Worm (Caenorhabditis elegans) whole organism, L4 larva: ENCODE data around the gene K12H6.5.

Experiments used
- D1046.2 ChIP-seq: fragments of 200-800 bp; sonication (Bioruptor generic); IDR thresholded peaks from 2 replicates; pipeline ENCODE4 v1.3.6; 2022; ENCODE audit warnings: missing genetic modification characterization, missing compliant biosample characterization
- F49E8.2 ChIP-seq: sonication (generic microtip); optimal IDR thresholded peaks from 2 replicates; lab custom pipeline; 2016; ENCODE audit warnings: missing compliant biosample characterization, mild to moderate bottlenecking, missing genetic modification characterization, borderline replicate concordance
- ZK546.5 ChIP-seq, 2 experiments: sonication (generic microtip); optimal IDR thresholded peaks; 2 replicates each; lab custom pipeline; 2017; ENCODE audit warnings: missing biosample characterization in 2 of 2, missing genetic modification characterization in 2 of 2
- aha-1 ChIP-seq: fragments of 150-350 bp; peaks from one replicate; lab custom pipeline; 2014; ENCODE audit warnings: missing biosample characterization, missing genetic modification characterization
- arid-1 ChIP-seq: fragments of 200-800 bp; sonication (Bioruptor generic); conservative IDR thresholded peaks from 2 replicates; pipeline ENCODE4 v1.3.6; 2022; ENCODE audit warnings: missing genetic modification reagents, missing genetic modification characterization, missing compliant biosample characterization
- ceh-28 ChIP-seq: fragments of 150-350 bp; optimal IDR thresholded peaks from 2 replicates; lab custom pipeline; 2014; ENCODE audit warnings: missing biosample characterization, missing genetic modification reagents, missing genetic modification characterization
- ceh-32 ChIP-seq: sonication (generic microtip); optimal IDR thresholded peaks from 2 replicates; lab custom pipeline; 2016; ENCODE audit warnings: mild to moderate bottlenecking, missing genetic modification characterization, missing compliant biosample characterization; ENCODE audit not compliant: poor library complexity
- ceh-44 ChIP-seq: fragments of 200-800 bp; sonication (Bioruptor generic); IDR thresholded peaks from 2 replicates; pipeline ENCODE4 v1.3.6; 2022; ENCODE audit warnings: missing genetic modification reagents, missing genetic modification characterization, missing compliant biosample characterization
- ceh-62 ChIP-seq: sonication (generic microtip); optimal IDR thresholded peaks from 2 replicates; lab custom pipeline; 2017; ENCODE audit warnings: missing biosample characterization, missing genetic modification characterization
- ces-1 ChIP-seq: fragments of 150-350 bp; sonication (generic microtip); optimal IDR thresholded peaks from 4 replicates; lab custom pipeline; 2014; ENCODE audit warnings: missing biosample characterization, missing genetic modification reagents, missing genetic modification characterization
- ctbp-1 ChIP-seq: fragments of 200-800 bp; sonication (Bioruptor generic); IDR thresholded peaks from 2 replicates; pipeline ENCODE4 v1.3.6; 2022; ENCODE audit warnings: missing genetic modification reagents, missing genetic modification characterization, missing compliant biosample characterization
- daf-19 ChIP-seq: fragments of 200-800 bp; sonication (Bioruptor generic); conservative IDR thresholded peaks from 2 replicates; pipeline ENCODE4 v1.3.6; 2022; ENCODE audit warnings: missing genetic modification characterization, missing compliant biosample characterization
- daf-8 ChIP-seq: fragments of 200-800 bp; sonication (Bioruptor generic); IDR thresholded peaks from 2 replicates; pipeline ENCODE4 v1.3.6; 2022; ENCODE audit warnings: missing genetic modification characterization, missing compliant biosample characterization
- dmd-6 ChIP-seq: fragments of 200-800 bp; sonication (Bioruptor generic); IDR thresholded peaks from 2 replicates; pipeline ENCODE4 v1.3.6; 2022; ENCODE audit warnings: missing genetic modification reagents, missing genetic modification characterization, missing compliant biosample characterization
- dpl-1 ChIP-seq: fragments of 150-350 bp; optimal IDR thresholded peaks from 2 replicates; lab custom pipeline; 2014; ENCODE audit warnings: missing biosample characterization, missing genetic modification reagents, missing genetic modification characterization
- dve-1 ChIP-seq: sonication (generic microtip); optimal IDR thresholded peaks from 2 replicates; lab custom pipeline; 2017; ENCODE audit warnings: antibody characterized with exemption, mild to moderate bottlenecking, missing genetic modification characterization, missing compliant biosample characterization; ENCODE audit not compliant: insufficient read depth
- egl-27 ChIP-seq: sonication (generic microtip); optimal IDR thresholded peaks from 3 replicates; lab custom pipeline; 2017; ENCODE audit warnings: missing biosample characterization, missing genetic modification reagents, missing genetic modification characterization
- hmg-1.1 ChIP-seq: fragments of 200-800 bp; sonication (Bioruptor generic); IDR thresholded peaks from 2 replicates; pipeline ENCODE4 v1.3.6; 2022; ENCODE audit warnings: missing genetic modification reagents, missing genetic modification characterization, missing compliant biosample characterization
- jun-1 ChIP-seq: fragments of 150-350 bp; optimal IDR thresholded peaks from 2 replicates; lab custom pipeline; 2014; ENCODE audit warnings: missing biosample characterization, missing genetic modification reagents, missing genetic modification characterization
- lin-1 ChIP-seq: fragments of 200-800 bp; sonication (Bioruptor generic); IDR thresholded peaks from 2 replicates; pipeline ENCODE4 v1.3.6; 2022; ENCODE audit warnings: missing genetic modification reagents, missing genetic modification characterization, missing compliant biosample characterization
- lin-13 ChIP-seq: fragments of 150-350 bp; optimal IDR thresholded peaks from 2 replicates; lab custom pipeline; 2014; ENCODE audit warnings: missing biosample characterization, missing genetic modification reagents, missing genetic modification characterization
- lin-15B ChIP-seq: fragments of 150-350 bp; sonication (generic microtip); optimal IDR thresholded peaks from 3 replicates; lab custom pipeline; 2014; ENCODE audit warnings: missing biosample characterization, missing genetic modification characterization
- mdl-1 ChIP-seq, 2 experiments: fragments of 150-350 bp in 1 of 2; sonication (generic microtip) in 1 of 2; optimal IDR thresholded peaks; 2 replicates each; lab custom pipeline; 2014 to 2017; ENCODE audit warnings: missing biosample characterization in 2 of 2, missing genetic modification characterization in 2 of 2
- mdt-29 ChIP-seq: fragments of 200-800 bp; sonication (Bioruptor generic); IDR thresholded peaks from 2 replicates; pipeline ENCODE4 v1.3.6; 2022; ENCODE audit warnings: missing genetic modification reagents, missing genetic modification characterization, missing compliant biosample characterization
- nhr-42 ChIP-seq: fragments of 200-800 bp; sonication (Bioruptor generic); IDR thresholded peaks from 2 replicates; pipeline ENCODE4 v1.3.6; 2022; ENCODE audit warnings: missing genetic modification characterization, missing compliant biosample characterization
- php-3 ChIP-seq: fragments of 200-800 bp; sonication (Bioruptor generic); IDR thresholded peaks from 2 replicates; pipeline ENCODE4 v1.3.6; 2022; ENCODE audit warnings: missing genetic modification reagents, missing genetic modification characterization, missing compliant biosample characterization
- pqm-1 ChIP-seq: sonication (generic microtip); optimal IDR thresholded peaks from 2 replicates; lab custom pipeline; 2017; ENCODE audit warnings: missing biosample characterization, missing genetic modification characterization
- set-16 ChIP-seq: fragments of 200-800 bp; sonication (Bioruptor generic); IDR thresholded peaks from 2 replicates; pipeline ENCODE4 v1.3.6; 2022; ENCODE audit warnings: missing genetic modification reagents, missing genetic modification characterization, missing compliant biosample characterization
- unc-62 ChIP-seq, 3 experiments: fragments of 150-350 bp in 1 of 3; sonication (generic microtip); optimal IDR thresholded peaks in 2 of 3; peaks in 1 of 3; 1 replicate in 1 of 3; 2 replicates in 2 of 3; lab custom pipeline; 2014 to 2017; ENCODE audit warnings: missing biosample characterization in 3 of 3, missing genetic modification characterization in 3 of 3, missing genetic modification reagents in 3 of 3, missing genotype in 1 of 3
- vab-7 ChIP-seq: fragments of 200-800 bp; sonication (Bioruptor generic); IDR thresholded peaks from 2 replicates; pipeline ENCODE4 v1.3.6; 2022; ENCODE audit warnings: missing genetic modification reagents, missing genetic modification characterization, missing compliant biosample characterization
- zip-11 ChIP-seq: fragments of 200-800 bp; sonication (Bioruptor generic); IDR thresholded peaks from 2 replicates; pipeline ENCODE4 v1.3.6; 2022; ENCODE audit warnings: missing genetic modification characterization, missing compliant biosample characterization

K12H6.5 gene

ce11 chrII:2800550-2801233, 25.3 kb downstream of the K12H6.5 start, which contains the start of gene nhr-119 (continued):
- TF ChIP-seq ceh-62 (tag; lab: Kevin White, UChicago) (no peak), ceh-44 (GFP tag; lab: Robert Waterston, UW) (no peak), arid-1 (GFP tag; lab: Robert Waterston, UW) (no peak), hmg-1.1 (GFP tag; lab: Robert Waterston, UW) (peak; percentile 59), dmd-6 (GFP tag; lab: Robert Waterston, UW) (peak; percentile 91), jun-1 (tag; lab: Kevin White, UChicago) (peak; percentile 22), lin-15B (tag; lab: Kevin White, UChicago) (no peak), ceh-32 (tag; lab: Kevin White, UChicago) (no peak), mdl-1 (tag; optimal IDR thresholded peaks at IDR 0.05; lab: Kevin White, UChicago) (peak; percentile 11 to 81), D1046.2 (no peak), lin-1 (GFP tag; lab: Robert Waterston, UW) (peak; percentile 74), php-3 (GFP tag; lab: Robert Waterston, UW) (peak; percentile 66), set-16 (GFP tag; lab: Robert Waterston, UW) (no peak), pqm-1 (tag; lab: Kevin White, UChicago) (peak; percentile 56), ZK546.5 (tag; optimal IDR thresholded peaks at IDR 0.05; lab: Kevin White, UChicago) (no peak), vab-7 (GFP tag; lab: Robert Waterston, UW) (no peak), aha-1 (tag; lab: Kevin White, UChicago) (peak; percentile 64), F49E8.2 (tag; lab: Kevin White, UChicago) (no peak)

- TF ChIP-seq dpl-1 (no peak), aha-1 (tag; lab: Kevin White, UChicago) (peak; percentile 79)
Measured at ce11 chrII:2797951-2798350, 28.0 kb downstream of the K12H6.5 start.

ce11 chrII:2796431-2796830, 29.5 kb downstream of the K12H6.5 start:
- TF ChIP-seq set-16 (GFP tag; lab: Robert Waterston, UW) (peak; percentile 48; the same call in 1 of the 2 replicates), ces-1 (GFP tag; lab: Kevin White, UChicago) (no peak)

- peak; percentile 75 for TF ChIP-seq ceh-28
- TF ChIP-seq mdl-1 (tag; optimal IDR thresholded peaks at IDR 0.05; lab: Kevin White, UChicago) = no peak
- no peak for TF ChIP-seq daf-19 (GFP tag; lab: Robert Waterston, UW)
- TF ChIP-seq egl-27 (tag; lab: Kevin White, UChicago) = no peak
- TF ChIP-seq nhr-42 = no peak
- TF ChIP-seq ctbp-1 (GFP tag; lab: Robert Waterston, UW) = no peak
- TF ChIP-seq dve-1 (tag; lab: Kevin White, UChicago) = no peak
- TF ChIP-seq lin-13 = no peak
- peak in 1 of 2 experiments; percentile 51 for TF ChIP-seq unc-62 (GFP tag; optimal IDR thresholded peaks at IDR 0.05 in 1 of 2; lab: Kevin White, UChicago)
- TF ChIP-seq unc-62 (tag; optimal IDR thresholded peaks at IDR 0.05; lab: Kevin White, UChicago) = no peak
- no peak for TF ChIP-seq mdt-29 (GFP tag; lab: Robert Waterston, UW)
- no peak for TF ChIP-seq zip-11 (GFP tag; lab: Robert Waterston, UW)
Measured at ce11 chrII:2795413-2795812, 30.6 kb downstream of the K12H6.5 start.

ce11 chrII:2791693-2792092, 34.3 kb downstream of the K12H6.5 start:
- no peak for TF ChIP-seq daf-8 (GFP tag; lab: Robert Waterston, UW)
- peak; percentile 56 for TF ChIP-seq set-16 (GFP tag; lab: Robert Waterston, UW)
